Worm (Caenorhabditis elegans) whole organism, young adult: ENCODE data around the gene H43I07.1.

ENCODE experiments used
- B0019.2 ChIP-seq: fragments of 200-800 bp; sonication (Bioruptor generic); conservative IDR thresholded peaks from 2 replicates; pipeline ENCODE4 v1.3.6; 2022; ENCODE audit warnings: missing genetic modification reagents, missing genetic modification characterization, missing compliant biosample characterization
- B0035.1 ChIP-seq: sonication (generic microtip); optimal IDR thresholded peaks from 2 replicates; lab custom pipeline; 2016; ENCODE audit warnings: missing genetic modification characterization, mild to moderate bottlenecking, missing compliant biosample characterization, missing genotype, missing genetic modification reagents
- C17E4.6 ChIP-seq: fragments of 200-800 bp; sonication (Bioruptor generic); IDR thresholded peaks from 2 replicates; pipeline ENCODE4 v1.3.6; 2022; ENCODE audit warnings: missing genetic modification reagents, missing genetic modification characterization, missing compliant biosample characterization
- F10E7.11 ChIP-seq: sonication (generic microtip); optimal IDR thresholded peaks from 2 replicates; lab custom pipeline; 2017; ENCODE audit warnings: mild to moderate bottlenecking, missing genetic modification characterization, moderate library complexity, missing compliant biosample characterization
- F23B12.7 ChIP-seq: sonication (generic microtip); optimal IDR thresholded peaks from 2 replicates; lab custom pipeline; 2017; ENCODE audit warnings: missing genetic modification characterization, mild to moderate bottlenecking, missing compliant biosample characterization, antibody characterized with exemption, moderate library complexity; ENCODE audit not compliant: insufficient read depth
- F49E8.2 ChIP-seq: sonication (generic microtip); optimal IDR thresholded peaks from 3 replicates; lab custom pipeline; 2017; ENCODE audit warnings: missing genetic modification characterization, mild to moderate bottlenecking, missing compliant biosample characterization, antibody characterized with exemption, moderate library complexity; ENCODE audit not compliant: insufficient read depth
- F52B5.7 ChIP-seq: sonication (generic microtip); optimal IDR thresholded peaks from 2 replicates; lab custom pipeline; 2016; ENCODE audit warnings: mild to moderate bottlenecking, missing genetic modification characterization, missing compliant biosample characterization
- F55B11.4 ChIP-seq: sonication (generic microtip); optimal IDR thresholded peaks from 2 replicates; lab custom pipeline; 2016; ENCODE audit warnings: missing compliant biosample characterization, missing genetic modification characterization, borderline replicate concordance; ENCODE audit not compliant: insufficient read depth
- F57A8.1 ChIP-seq: fragments of 200-800 bp; sonication (Bioruptor generic); optimal IDR thresholded peaks from 2 replicates; lab custom pipeline; 2018; ENCODE audit warnings: mild to moderate bottlenecking, missing genetic modification characterization, moderate library complexity, missing compliant biosample characterization
- F57C9.4 ChIP-seq: sonication (generic microtip); optimal IDR thresholded peaks from 2 replicates; lab custom pipeline; 2017; ENCODE audit warnings: mild to moderate bottlenecking, missing genetic modification characterization, missing compliant biosample characterization
- T26A5.8 ChIP-seq: sonication (generic microtip); optimal IDR thresholded peaks from 2 replicates; lab custom pipeline; 2016; ENCODE audit warnings: missing genetic modification characterization, missing compliant biosample characterization
- Y79H2A.3 ChIP-seq: fragments of 200-800 bp; sonication (Bioruptor generic); conservative IDR thresholded peaks from 2 replicates; pipeline ENCODE4 v1.3.6; 2022; ENCODE audit warnings: missing genetic modification reagents, missing genetic modification characterization, missing compliant biosample characterization
- aptf-2 ChIP-seq: fragments of 200-800 bp; sonication (Bioruptor generic); conservative IDR thresholded peaks from 2 replicates; pipeline ENCODE4 v1.3.6; 2022; ENCODE audit warnings: missing genetic modification reagents, missing genetic modification characterization, missing compliant biosample characterization
- aptf-3 ChIP-seq: fragments of 200-800 bp; sonication (Bioruptor generic); IDR thresholded peaks from 2 replicates; pipeline ENCODE4 v1.3.6; 2022; ENCODE audit warnings: missing genetic modification characterization, missing compliant biosample characterization
- attf-6 ChIP-seq: fragments of 200-800 bp; sonication (Bioruptor generic); IDR thresholded peaks from 2 replicates; pipeline ENCODE4 v1.3.6; 2022; ENCODE audit warnings: missing genetic modification reagents, missing genetic modification characterization, missing compliant biosample characterization
- bed-2 ChIP-seq: fragments of 200-800 bp; sonication (Bioruptor generic); IDR thresholded peaks from 2 replicates; pipeline ENCODE4 v1.3.6; 2022; ENCODE audit warnings: missing genetic modification reagents, missing genetic modification characterization, missing compliant biosample characterization
- ccch-3 ChIP-seq: fragments of 200-800 bp; sonication (Bioruptor generic); optimal IDR thresholded peaks from 2 replicates; lab custom pipeline; 2018; ENCODE audit warnings: mild to moderate bottlenecking, missing genetic modification characterization, missing compliant biosample characterization
- ceh-40 ChIP-seq: fragments of 200-800 bp; sonication (Bioruptor generic); IDR thresholded peaks from 2 replicates; pipeline ENCODE4 v1.3.6; 2022; ENCODE audit warnings: missing genetic modification characterization, missing compliant biosample characterization
- ceh-79 ChIP-seq: sonication (generic microtip); optimal IDR thresholded peaks from 2 replicates; lab custom pipeline; 2017; ENCODE audit warnings: mild to moderate bottlenecking, missing genetic modification characterization, missing compliant biosample characterization
- efl-1 ChIP-seq: fragments of 150-350 bp; optimal IDR thresholded peaks from 2 replicates; lab custom pipeline; 2014; ENCODE audit warnings: missing biosample characterization, missing genetic modification reagents, missing genetic modification characterization
- egl-44 ChIP-seq: fragments of 200-800 bp; sonication (Bioruptor generic); IDR thresholded peaks from 2 replicates; pipeline ENCODE4 v1.3.6; 2022; ENCODE audit warnings: missing genetic modification reagents, missing genetic modification characterization, missing compliant biosample characterization
- egrh-3 ChIP-seq: fragments of 200-800 bp; sonication (Bioruptor generic); IDR thresholded peaks from 2 replicates; pipeline ENCODE4 v1.3.6; 2022; ENCODE audit warnings: missing genetic modification reagents, missing genetic modification characterization, missing compliant biosample characterization
- ekl-4 ChIP-seq: fragments of 200-800 bp; sonication (Bioruptor generic); IDR thresholded peaks from 2 replicates; pipeline ENCODE4 v1.3.6; 2022; ENCODE audit warnings: missing genetic modification reagents, missing genetic modification characterization, missing compliant biosample characterization
- him-1 ChIP-seq: sonication (generic microtip); optimal IDR thresholded peaks from 2 replicates; lab custom pipeline; 2016; ENCODE audit warnings: missing genotype, missing genetic modification reagents, missing genetic modification characterization, missing compliant biosample characterization
- hmg-1.2 ChIP-seq: fragments of 200-800 bp; sonication (Bioruptor generic); IDR thresholded peaks from 2 replicates; pipeline ENCODE4 v1.3.6; 2022; ENCODE audit warnings: missing genetic modification reagents, missing genetic modification characterization, missing compliant biosample characterization
- hsf-1 ChIP-seq: fragments of 200-800 bp; sonication (Bioruptor generic); IDR thresholded peaks from 2 replicates; pipeline ENCODE4 v1.3.6; 2022; ENCODE audit warnings: missing genetic modification reagents, missing genetic modification characterization, missing compliant biosample characterization
- lin-54 ChIP-seq: fragments of 200-800 bp; sonication (Bioruptor generic); optimal IDR thresholded peaks from 2 replicates; lab custom pipeline; 2018; ENCODE audit warnings: mild to moderate bottlenecking, missing genetic modification characterization, missing compliant biosample characterization
- lir-1 ChIP-seq: fragments of 200-800 bp; sonication (Bioruptor generic); conservative IDR thresholded peaks from 2 replicates; pipeline ENCODE4 v1.3.6; 2022; ENCODE audit warnings: missing genetic modification reagents, missing genetic modification characterization, missing compliant biosample characterization
- lsl-1 ChIP-seq: fragments of 200-800 bp; sonication (Bioruptor generic); optimal IDR thresholded peaks from 2 replicates; lab custom pipeline; 2018; ENCODE audit warnings: mild to moderate bottlenecking, missing genetic modification characterization, moderate library complexity, missing compliant biosample characterization
- lsy-27 ChIP-seq: sonication (generic microtip); optimal IDR thresholded peaks from 2 replicates; lab custom pipeline; 2017; ENCODE audit warnings: missing genetic modification characterization, mild to moderate bottlenecking, missing compliant biosample characterization, antibody characterized with exemption, missing genotype, borderline replicate concordance; ENCODE audit not compliant: insufficient read depth
- madf-10 ChIP-seq: sonication (generic microtip); optimal IDR thresholded peaks from 2 replicates; lab custom pipeline; 2016; ENCODE audit warnings: mild to moderate bottlenecking, missing genetic modification characterization, missing compliant biosample characterization
- madf-6 ChIP-seq: fragments of 200-800 bp; sonication (Bioruptor generic); IDR thresholded peaks from 2 replicates; pipeline ENCODE4 v1.3.6; 2022; ENCODE audit warnings: missing genetic modification reagents, missing genetic modification characterization, missing compliant biosample characterization
- mxl-1 ChIP-seq: sonication (generic microtip); optimal IDR thresholded peaks from 2 replicates; lab custom pipeline; 2016; ENCODE audit warnings: missing genetic modification characterization, missing compliant biosample characterization
- nfyb-1 ChIP-seq: fragments of 200-800 bp; sonication (Bioruptor generic); IDR thresholded peaks from 2 replicates; pipeline ENCODE4 v1.3.6; 2022; ENCODE audit warnings: missing genetic modification reagents, missing genetic modification characterization, missing compliant biosample characterization
- nhr-120 ChIP-seq: fragments of 200-800 bp; sonication (Bioruptor generic); IDR thresholded peaks from 2 replicates; pipeline ENCODE4 v1.3.6; 2022; ENCODE audit warnings: missing genetic modification characterization, missing compliant biosample characterization
- nhr-90 ChIP-seq: sonication (generic microtip); optimal IDR thresholded peaks from 2 replicates; lab custom pipeline; 2016; ENCODE audit warnings: missing genotype, mild to moderate bottlenecking, missing genetic modification characterization, missing compliant biosample characterization
- pha-4 ChIP-seq: fragments of 150-350 bp; sonication (generic microtip); optimal IDR thresholded peaks from 2 replicates; lab custom pipeline; 2014; ENCODE audit warnings: missing biosample characterization, missing genetic modification reagents, missing genetic modification characterization
- rpc-1 ChIP-seq, 2 experiments: fragments of 150-350 bp in 1 of 2; sonication (generic microtip) in 1 of 2; optimal IDR thresholded peaks; 2 replicates each; lab custom pipeline; 2014 to 2018; ENCODE audit warnings: missing biosample characterization in 1 of 2, missing genetic modification characterization in 1 of 2, missing genetic modification reagents in 1 of 2, missing genotype in 1 of 2
- sea-2 ChIP-seq: fragments of 200-800 bp; sonication (Bioruptor generic); IDR thresholded peaks from 2 replicates; pipeline ENCODE4 v1.3.6; 2022; ENCODE audit warnings: missing genetic modification characterization, missing compliant biosample characterization
- snpc-1.3 ChIP-seq: sonication (generic microtip); optimal IDR thresholded peaks from 2 replicates; lab custom pipeline; 2017; ENCODE audit warnings: missing genetic modification characterization, mild to moderate bottlenecking, missing compliant biosample characterization, antibody characterized with exemption, moderate library complexity, missing genotype, missing genetic modification reagents; ENCODE audit not compliant: insufficient read depth
- tbp1 ChIP-seq: fragments of 200-800 bp; sonication (Bioruptor generic); optimal IDR thresholded peaks from 2 replicates; lab custom pipeline; 2018; ENCODE audit warnings: mild to moderate bottlenecking, missing genetic modification characterization, missing compliant biosample characterization
- tbx-9 ChIP-seq: sonication (generic microtip); optimal IDR thresholded peaks from 2 replicates; lab custom pipeline; 2016; ENCODE audit warnings: borderline replicate concordance, missing genetic modification characterization, inconsistent platforms, missing compliant biosample characterization
- tlf-1 ChIP-seq: fragments of 200-800 bp; sonication (Bioruptor generic); optimal IDR thresholded peaks from 2 replicates; lab custom pipeline; 2018; ENCODE audit warnings: mild to moderate bottlenecking, missing genetic modification characterization, missing compliant biosample characterization
- unc-62 ChIP-seq: fragments of 150-350 bp; optimal IDR thresholded peaks from 2 replicates; lab custom pipeline; 2014; ENCODE audit warnings: missing biosample characterization, missing genetic modification reagents, missing genetic modification characterization
- zfh-2 ChIP-seq: fragments of 200-800 bp; sonication (Bioruptor generic); conservative IDR thresholded peaks from 2 replicates; pipeline ENCODE4 v1.3.6; 2022; ENCODE audit warnings: missing genetic modification reagents, missing genetic modification characterization, missing compliant biosample characterization
- zim-3 ChIP-seq: sonication (generic microtip); optimal IDR thresholded peaks from 2 replicates; lab custom pipeline; 2017; ENCODE audit warnings: mild to moderate bottlenecking, missing genetic modification characterization, moderate library complexity, missing compliant biosample characterization
- ztf-25 ChIP-seq: fragments of 200-800 bp; sonication (Bioruptor generic); IDR thresholded peaks from 2 replicates; pipeline ENCODE4 v1.3.6; 2022; ENCODE audit warnings: missing genetic modification reagents, missing genetic modification characterization, missing compliant biosample characterization
- ztf-28 ChIP-seq: fragments of 200-800 bp; sonication (Bioruptor generic); IDR thresholded peaks from 2 replicates; pipeline ENCODE4 v1.3.6; 2022; ENCODE audit warnings: missing genetic modification reagents, missing genetic modification characterization, missing compliant biosample characterization
- ztf-6 ChIP-seq: fragments of 200-800 bp; sonication (Bioruptor generic); IDR thresholded peaks from 2 replicates; pipeline ENCODE4 v1.3.6; 2022; ENCODE audit warnings: missing genetic modification reagents, missing genetic modification characterization, missing compliant biosample characterization

H43I07.1 gene

ce11 chrV:4190232-4190631, 14.3 kb upstream of the H43I07.1 start (continued):
- TF ChIP-seq hsf-1 (GFP tag; lab: Robert Waterston, UW) (no peak), lir-1 (GFP tag; lab: Robert Waterston, UW) (no peak), attf-6 (GFP tag; lab: Robert Waterston, UW) (no peak), hmg-1.2 (GFP tag; lab: Robert Waterston, UW) (no peak), ceh-79 (tag; lab: Kevin White, UChicago) (no peak), zim-3 (tag; lab: Kevin White, UChicago) (no peak), ceh-40 (GFP tag; lab: Robert Waterston, UW) (no peak), aptf-3 (GFP tag; lab: Robert Waterston, UW) (peak; percentile 68; the same call in 1 of the 2 replicates), F10E7.11 (tag; lab: Kevin White, UChicago) (no peak), efl-1 (GFP tag; lab: Kevin White, UChicago) (no peak), tbx-9 (tag; lab: Kevin White, UChicago) (no peak), F52B5.7 (tag; lab: Kevin White, UChicago) (no peak), tlf-1 (GFP tag; lab: Kevin White, UChicago) (no peak), B0019.2 (GFP tag; lab: Robert Waterston, UW) (no peak), F57A8.1 (no peak), lsy-27 (tag; lab: Kevin White, UChicago) (no peak), madf-10 (tag; lab: Kevin White, UChicago) (no peak), bed-2 (no peak), egl-44 (GFP tag; lab: Robert Waterston, UW) (no peak), C17E4.6 (no peak), mxl-1 (no peak), ztf-6 (GFP tag; lab: Robert Waterston, UW) (no peak), ccch-3 (GFP tag; lab: Kevin White, UChicago) (no peak), snpc-1.3 (tag; lab: Kevin White, UChicago) (no peak), nhr-120 (GFP tag; lab: Robert Waterston, UW) (no peak), ekl-4 (GFP tag; lab: Robert Waterston, UW) (no peak), egrh-3 (GFP tag; lab: Robert Waterston, UW) (no peak), ztf-28 (GFP tag; lab: Robert Waterston, UW) (no peak), nhr-90 (tag; lab: Kevin White, UChicago) (no peak), zfh-2 (GFP tag; lab: Robert Waterston, UW) (no peak), F23B12.7 (tag; lab: Kevin White, UChicago) (no peak), aptf-2 (no peak), unc-62 (GFP tag; lab: Kevin White, UChicago) (no peak), B0035.1 (tag; lab: Kevin White, UChicago) (no peak), F57C9.4 (tag; lab: Kevin White, UChicago) (no peak), pha-4 (tag; lab: Kevin White, UChicago) (no peak), nfyb-1 (GFP tag; lab: Robert Waterston, UW) (0 out of 2 replicates have a peak, but pooled peaks have one; percentile 69), lin-54 (GFP tag; lab: Kevin White, UChicago) (no peak), ztf-25 (GFP tag; lab: Robert Waterston, UW) (no peak), Y79H2A.3 (GFP tag; lab: Robert Waterston, UW) (no peak), rpc-1 (optimal IDR thresholded peaks at IDR 0.05; lab: Kevin White, UChicago) (no peak), rpc-1 (tag; optimal IDR thresholded peaks at IDR 0.05; lab: Kevin White, UChicago) (no peak), him-1 (tag; lab: Kevin White, UChicago) (no peak), madf-6 (GFP tag; lab: Robert Waterston, UW) (peak; percentile 45), F55B11.4 (tag; lab: Kevin White, UChicago) (no peak), lsl-1 (no peak), F49E8.2 (tag; lab: Kevin White, UChicago) (no peak), T26A5.8 (tag; lab: Kevin White, UChicago) (no peak), tbp1 (GFP tag; lab: Kevin White, UChicago) (no peak), sea-2 (GFP tag; lab: Robert Waterston, UW) (no peak)
